Worm (Caenorhabditis elegans) whole organism, mixed stage, embryonic: ENCODE results near the gene ZK185.4.

Experiments
- elt-1 ChIP-seq: sonication (generic microtip); optimal IDR thresholded peaks from 2 replicates; lab custom pipeline; 2017; ENCODE audit warnings: missing genetic modification characterization, mild to moderate bottlenecking, missing compliant biosample characterization, antibody characterized with exemption, moderate library complexity, borderline replicate concordance; ENCODE audit not compliant: insufficient read depth
- sem-2 ChIP-seq: fragments of 200-800 bp; sonication (Bioruptor generic); optimal IDR thresholded peaks from 2 replicates; lab custom pipeline; 2018; ENCODE audit warnings: mild to moderate bottlenecking, missing genetic modification characterization, missing compliant biosample characterization
- snpc-4 ChIP-seq: fragments of 150-350 bp; optimal IDR thresholded peaks from 2 replicates; lab custom pipeline; 2014; ENCODE audit warnings: missing biosample characterization, missing genetic modification characterization
- unc-39 ChIP-seq: fragments of 150-350 bp; optimal IDR thresholded peaks from 2 replicates; lab custom pipeline; 2014; ENCODE audit warnings: missing biosample characterization, missing genetic modification characterization
- unc-62 ChIP-seq: fragments of 150-350 bp; optimal IDR thresholded peaks from 2 replicates; lab custom pipeline; 2014; ENCODE audit warnings: missing biosample characterization, missing genetic modification reagents, missing genetic modification characterization

The ZK185.4 gene

DNA sequence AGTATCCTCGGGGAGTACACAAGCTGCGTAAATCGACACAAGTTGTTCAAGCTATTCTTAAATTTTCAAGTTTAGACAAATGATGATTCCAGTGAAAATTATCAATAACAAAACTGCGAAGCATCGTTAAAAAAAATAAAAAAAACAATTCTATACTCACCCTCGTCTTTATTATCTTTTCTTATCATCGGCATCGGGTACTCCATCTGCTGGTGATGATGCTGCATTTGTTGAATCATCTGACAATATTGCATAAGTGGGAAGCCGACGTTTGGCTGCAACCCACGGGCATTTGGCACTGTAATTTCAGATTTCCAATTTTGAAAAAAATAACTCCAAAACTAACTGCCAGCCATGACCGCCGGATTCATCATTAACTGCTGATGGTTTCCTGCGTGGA lies 51.6 kb downstream of the ZK185.4 start:
- TF ChIP-seq sem-2: no peak
- TF ChIP-seq unc-62 (GFP tag; lab: Kevin White, UChicago): no peak
- TF ChIP-seq snpc-4 (tag; lab: Kevin White, UChicago): no peak
- no peak for TF ChIP-seq unc-39 (tag; lab: Kevin White, UChicago)
- TF ChIP-seq elt-1: no peak
